Fruit fly (Drosophila melanogaster): ENCODE data around the gene ana1.
A peak's percentile ranks its signal among the peaks of the same experiment; 100 is the strongest.

Gene ana1

DNA sequence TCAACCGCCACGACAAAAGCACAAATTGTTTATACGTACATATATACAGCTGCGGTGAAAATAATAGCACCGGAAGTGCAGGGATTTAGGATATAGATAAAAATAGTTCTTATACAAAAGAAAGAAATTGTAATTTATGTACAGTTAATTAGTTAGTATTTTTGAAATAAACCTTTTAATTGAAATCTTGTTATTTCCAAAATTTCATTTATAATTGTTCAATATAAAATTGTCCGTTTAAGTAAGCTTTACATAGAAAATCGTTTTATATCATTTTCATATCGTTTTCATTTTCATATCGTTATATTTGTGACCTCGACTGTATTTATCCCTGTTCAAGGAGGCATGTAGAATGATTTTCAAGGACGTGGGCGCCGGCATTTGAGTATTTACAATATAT, 43.7 kb downstream of the ana1 start:
- no peak for TF ChIP-seq Crg-1 (GFP tag; optimal IDR thresholded peaks at IDR 0.05)
- TF ChIP-seq Hr96 (GFP tag; optimal IDR thresholded peaks at IDR 0.05), result no peak
- no peak for TF ChIP-seq bab1 (GFP tag; optimal IDR thresholded peaks at IDR 0.05)
- no peak for TF ChIP-seq cic (GFP tag; optimal IDR thresholded peaks at IDR 0.05)
- no peak for TF ChIP-seq ovo (GFP tag; optimal IDR thresholded peaks at IDR 0.05)
- no peak for TF ChIP-seq pad (GFP tag; optimal IDR thresholded peaks at IDR 0.05)
- peak; percentile 61 for TF ChIP-seq CG33017 (tag; optimal IDR thresholded peaks at IDR 0.05)
- no peak for TF ChIP-seq tj (GFP tag; optimal IDR thresholded peaks at IDR 0.05)
- peak; percentile 54 for TF ChIP-seq CG7101 (tag; optimal IDR thresholded peaks at IDR 0.05)
- TF ChIP-seq toe (GFP tag; optimal IDR thresholded peaks at IDR 0.05), result no peak
- TF ChIP-seq CG11617 (GFP tag; optimal IDR thresholded peaks at IDR 0.05), result peak; percentile 45
- TF ChIP-seq Mnt (GFP tag; optimal IDR thresholded peaks at IDR 0.05), result no peak
- TF ChIP-seq Clk (GFP tag; optimal IDR thresholded peaks at IDR 0.05), result no peak
- no peak for TF ChIP-seq kay (GFP tag; ENCODE audit: borderline replicate concordance)
- peak; percentile 38 for TF ChIP-seq CG14711 (tag; optimal IDR thresholded peaks at IDR 0.05)
- TF ChIP-seq CG12768 (GFP tag; optimal IDR thresholded peaks at IDR 0.05), result peak; percentile 16
- no peak for TF ChIP-seq CG1620 (GFP tag; optimal IDR thresholded peaks at IDR 0.05)
- TF ChIP-seq CG5204 (GFP tag; optimal IDR thresholded peaks at IDR 0.05), result no peak
- TF ChIP-seq cnc (optimal IDR thresholded peaks at IDR 0.05), result no peak
- peak; percentile 82 for TF ChIP-seq CG7045 (GFP tag; optimal IDR thresholded peaks at IDR 0.05)

DNA sequence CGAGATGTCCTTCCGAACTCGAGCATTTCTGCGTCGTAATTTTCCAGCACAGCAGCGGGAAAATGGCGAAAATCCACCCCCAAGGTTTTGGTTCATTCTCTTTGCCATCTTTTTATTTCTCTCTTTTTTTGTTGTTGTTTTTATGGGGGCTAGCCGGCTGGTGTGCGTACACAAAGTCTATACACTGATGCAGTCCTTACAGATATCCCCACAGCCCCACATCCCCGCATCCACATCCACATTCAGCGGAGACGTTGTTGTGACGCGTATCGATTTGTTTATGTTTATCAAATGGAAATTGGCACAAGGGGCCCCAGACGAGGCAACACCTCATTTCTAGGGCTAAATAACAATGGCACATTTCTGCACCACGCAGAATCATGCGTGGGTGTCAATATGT, 44.7 kb downstream of the ana1 start:
- TF ChIP-seq CG1620 (GFP tag; optimal IDR thresholded peaks at IDR 0.05) (no peak), bab1 (GFP tag; optimal IDR thresholded peaks at IDR 0.05) (no peak), cic (GFP tag; optimal IDR thresholded peaks at IDR 0.05) (no peak), CG11617 (GFP tag; optimal IDR thresholded peaks at IDR 0.05) (no peak), pad (GFP tag; optimal IDR thresholded peaks at IDR 0.05) (no peak), CG7045 (GFP tag; optimal IDR thresholded peaks at IDR 0.05) (no peak), Mnt (GFP tag; optimal IDR thresholded peaks at IDR 0.05) (no peak), cnc (optimal IDR thresholded peaks at IDR 0.05) (no peak), CG12768 (GFP tag; optimal IDR thresholded peaks at IDR 0.05) (no peak), CG33017 (tag; optimal IDR thresholded peaks at IDR 0.05) (no peak), Hr96 (GFP tag; optimal IDR thresholded peaks at IDR 0.05) (no peak), CG7101 (tag; optimal IDR thresholded peaks at IDR 0.05) (no peak), kay (GFP tag; ENCODE audit: borderline replicate concordance) (no peak), tj (GFP tag; optimal IDR thresholded peaks at IDR 0.05) (no peak)

DNA sequence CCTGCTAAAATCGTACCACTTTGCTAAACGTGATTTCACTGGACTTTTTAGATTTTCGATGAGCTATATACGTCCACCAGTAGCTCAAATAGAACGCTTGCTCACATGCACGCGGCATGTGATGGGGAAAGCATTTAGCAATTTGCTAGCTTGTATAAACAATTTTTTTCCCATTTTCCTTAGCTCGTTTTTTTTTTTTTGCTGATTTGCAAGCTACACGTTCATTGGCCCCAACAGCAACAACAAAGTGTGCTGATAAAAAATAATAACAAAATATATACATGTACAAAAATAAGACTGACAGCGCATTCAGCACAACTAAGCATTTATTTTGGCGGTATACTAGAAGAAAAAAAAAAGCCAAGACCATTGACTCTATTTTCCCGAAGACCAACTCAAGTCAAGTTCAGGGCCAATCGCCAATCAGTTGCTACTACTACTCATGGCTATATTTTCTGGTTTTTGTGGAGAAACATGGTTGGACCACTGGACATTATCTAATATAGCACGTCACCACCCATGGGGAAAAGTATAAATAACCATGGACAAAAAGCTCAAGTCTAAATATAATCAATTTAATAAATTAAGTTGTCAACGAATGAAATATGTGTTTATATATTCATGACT, 45.5 kb downstream of the ana1 start:
- peak; percentile 49 for TF ChIP-seq CG12768 (GFP tag; optimal IDR thresholded peaks at IDR 0.05)
- TF ChIP-seq kay (GFP tag; ENCODE audit: borderline replicate concordance), result peak; percentile 89
- TF ChIP-seq tj (GFP tag; optimal IDR thresholded peaks at IDR 0.05), result peak; percentile 97
- TF ChIP-seq cnc (optimal IDR thresholded peaks at IDR 0.05), result no peak
- TF ChIP-seq Hr96 (GFP tag; optimal IDR thresholded peaks at IDR 0.05), result no peak
- TF ChIP-seq ovo (GFP tag; optimal IDR thresholded peaks at IDR 0.05), result no peak
- no peak for TF ChIP-seq CG11617 (GFP tag; optimal IDR thresholded peaks at IDR 0.05)
- TF ChIP-seq cic (GFP tag; optimal IDR thresholded peaks at IDR 0.05), result peak; percentile 54
- TF ChIP-seq bab1 (GFP tag; optimal IDR thresholded peaks at IDR 0.05), result no peak
- TF ChIP-seq toe (GFP tag; optimal IDR thresholded peaks at IDR 0.05), result no peak
- TF ChIP-seq Mnt (GFP tag; optimal IDR thresholded peaks at IDR 0.05), result peak; percentile 26

DNA sequence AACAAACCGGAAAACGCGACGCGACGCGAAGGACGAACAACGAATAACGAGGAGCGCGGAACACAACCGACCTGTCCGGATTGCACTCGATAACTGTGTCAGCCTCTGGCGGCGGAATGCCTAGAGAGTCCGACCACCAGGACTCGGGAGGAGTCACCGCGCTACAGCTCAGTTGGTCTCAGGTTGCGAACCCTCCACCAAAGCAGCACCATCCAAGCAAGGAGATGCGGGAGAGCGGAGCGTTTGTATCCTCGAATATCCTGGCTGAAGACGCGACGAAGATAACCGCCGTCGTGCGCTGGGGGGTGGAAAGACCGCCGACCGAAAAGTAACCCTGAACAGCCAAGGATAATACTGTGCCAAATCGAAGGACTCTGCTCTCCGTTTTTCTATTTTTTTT, 47.0 kb downstream of the ana1 start:
- no peak for TF ChIP-seq toe (GFP tag; optimal IDR thresholded peaks at IDR 0.05)
- TF ChIP-seq CG7101 (tag; optimal IDR thresholded peaks at IDR 0.05), result no peak
- TF ChIP-seq cnc (optimal IDR thresholded peaks at IDR 0.05), result no peak
- TF ChIP-seq CG11617 (GFP tag; optimal IDR thresholded peaks at IDR 0.05), result no peak
- TF ChIP-seq Crg-1 (GFP tag; optimal IDR thresholded peaks at IDR 0.05), result no peak
- TF ChIP-seq CG5204 (GFP tag; optimal IDR thresholded peaks at IDR 0.05), result no peak
- no peak for TF ChIP-seq ovo (GFP tag; optimal IDR thresholded peaks at IDR 0.05)
- no peak for TF ChIP-seq CG14711 (tag; optimal IDR thresholded peaks at IDR 0.05)
- TF ChIP-seq tj (GFP tag; optimal IDR thresholded peaks at IDR 0.05), result no peak
- TF ChIP-seq CG1620 (GFP tag; optimal IDR thresholded peaks at IDR 0.05), result no peak
- TF ChIP-seq kay (GFP tag; ENCODE audit: borderline replicate concordance), result no peak
- TF ChIP-seq CG33017 (tag; optimal IDR thresholded peaks at IDR 0.05), result no peak
- TF ChIP-seq Mnt (GFP tag; optimal IDR thresholded peaks at IDR 0.05), result no peak
- no peak for TF ChIP-seq CG7045 (GFP tag; optimal IDR thresholded peaks at IDR 0.05)

DNA sequence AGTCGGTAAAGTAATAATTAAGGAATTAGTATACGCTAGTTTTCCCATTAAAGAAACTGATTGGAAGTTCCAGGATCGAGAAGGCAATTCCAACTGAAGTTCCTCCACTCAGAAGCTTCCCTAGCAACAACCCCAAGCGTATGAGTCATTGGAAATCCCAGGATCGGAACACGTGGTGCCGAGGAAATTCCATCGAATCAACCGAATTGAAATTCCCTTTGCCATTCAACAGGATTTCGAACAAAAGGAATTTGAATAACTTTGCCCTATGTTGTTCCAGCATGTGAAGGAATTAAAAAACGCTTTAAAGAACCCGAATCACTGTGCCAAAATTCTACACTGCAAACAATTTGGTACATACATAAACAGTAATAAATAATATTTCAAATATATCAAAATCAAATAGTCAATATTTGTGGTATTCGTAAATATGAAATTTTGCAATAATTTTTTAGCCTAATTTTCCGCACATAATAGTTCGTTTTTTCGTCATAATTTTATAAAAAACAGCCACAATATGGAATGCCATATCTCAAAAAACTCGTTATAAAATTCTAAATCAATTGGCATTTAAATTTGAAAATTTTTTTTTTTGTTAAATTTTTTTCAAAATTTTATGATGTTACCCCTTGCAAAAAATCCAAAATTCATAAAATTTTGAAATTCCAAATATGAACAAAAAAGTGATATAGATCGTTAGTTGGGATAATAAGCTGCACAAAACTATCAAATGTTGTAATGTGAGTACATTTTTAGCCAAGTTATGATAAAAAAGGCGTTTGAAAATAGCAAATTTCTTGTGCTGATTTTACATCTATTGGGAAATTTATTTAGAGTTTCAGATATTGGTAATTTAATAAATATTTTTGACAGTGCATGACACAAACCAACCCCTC, 49.9 kb downstream of the ana1 start:
- TF ChIP-seq CG1620 (GFP tag; optimal IDR thresholded peaks at IDR 0.05) (no peak), cic (GFP tag; optimal IDR thresholded peaks at IDR 0.05) (no peak), cnc (optimal IDR thresholded peaks at IDR 0.05) (no peak), pad (GFP tag; optimal IDR thresholded peaks at IDR 0.05) (no peak), bab1 (GFP tag; optimal IDR thresholded peaks at IDR 0.05) (no peak), toe (GFP tag; optimal IDR thresholded peaks at IDR 0.05) (no peak), CG12768 (GFP tag; optimal IDR thresholded peaks at IDR 0.05) (no peak), CG11617 (GFP tag; optimal IDR thresholded peaks at IDR 0.05) (no peak), Hr96 (GFP tag; optimal IDR thresholded peaks at IDR 0.05) (no peak), CG5204 (GFP tag; optimal IDR thresholded peaks at IDR 0.05) (no peak), tj (GFP tag; optimal IDR thresholded peaks at IDR 0.05) (no peak), CG33017 (tag; optimal IDR thresholded peaks at IDR 0.05) (no peak), Clk (GFP tag; optimal IDR thresholded peaks at IDR 0.05) (no peak), ovo (GFP tag; optimal IDR thresholded peaks at IDR 0.05) (no peak), CG7101 (tag; optimal IDR thresholded peaks at IDR 0.05) (no peak), CG14711 (tag; optimal IDR thresholded peaks at IDR 0.05) (no peak), Crg-1 (GFP tag; optimal IDR thresholded peaks at IDR 0.05) (no peak), Mnt (GFP tag; optimal IDR thresholded peaks at IDR 0.05) (no peak), kay (GFP tag; ENCODE audit: borderline replicate concordance) (no peak), CG7045 (GFP tag; optimal IDR thresholded peaks at IDR 0.05) (no peak)

Data from whole organism, adult.